Worm (Caenorhabditis elegans) whole organism, L1 larva: ENCODE data around the gene srt-39.

Experiments used
- C16A3.4 ChIP-seq: fragments of 150-350 bp; optimal IDR thresholded peaks from 2 replicates; lab custom pipeline; 2014; ENCODE audit warnings: missing biosample characterization, missing genetic modification characterization
- C34B4.2 ChIP-seq: sonication (generic microtip); optimal IDR thresholded peaks from 2 replicates; lab custom pipeline; 2017; ENCODE audit warnings: mild to moderate bottlenecking, missing genetic modification characterization, missing compliant biosample characterization
- F16B12.6 ChIP-seq: fragments of 150-350 bp; optimal IDR thresholded peaks from 2 replicates; lab custom pipeline; 2014; ENCODE audit warnings: missing biosample characterization, missing genetic modification characterization
- Y116A8C.19 ChIP-seq: sonication (generic microtip); optimal IDR thresholded peaks from 2 replicates; lab custom pipeline; 2016; ENCODE audit warnings: missing compliant biosample characterization, missing genetic modification characterization, borderline replicate concordance
- aha-1 ChIP-seq: fragments of 150-350 bp; optimal IDR thresholded peaks from 2 replicates; lab custom pipeline; 2014; ENCODE audit warnings: missing biosample characterization, missing genetic modification characterization
- alr-1 ChIP-seq: fragments of 200-800 bp; sonication (Bioruptor generic); optimal IDR thresholded peaks from 2 replicates; lab custom pipeline; 2018; ENCODE audit warnings: borderline replicate concordance, mild to moderate bottlenecking, missing genetic modification characterization, missing compliant biosample characterization
- ceh-82 ChIP-seq, 3 experiments: fragments of 150-350 bp in 1 of 3; sonication (generic microtip) in 2 of 3; optimal IDR thresholded peaks; 2 replicates each; lab custom pipeline; 2014 to 2017; ENCODE audit warnings: missing biosample characterization in 3 of 3, missing genetic modification characterization in 3 of 3
- ceh-88 ChIP-seq: fragments of 200-800 bp; sonication (Bioruptor generic); IDR thresholded peaks from 2 replicates; pipeline ENCODE4 v1.3.6; 2022; ENCODE audit warnings: missing genetic modification characterization, missing compliant biosample characterization
- ceh-90 ChIP-seq: sonication (generic microtip); optimal IDR thresholded peaks from 2 replicates; lab custom pipeline; 2016; ENCODE audit warnings: missing genetic modification characterization, missing compliant biosample characterization
- dpl-1 ChIP-seq, 3 experiments: fragments of 150-350 bp in 2 of 3; sonication (generic microtip) in 1 of 3; optimal IDR thresholded peaks; 2 replicates each; lab custom pipeline; 2014 to 2017; ENCODE audit warnings: missing biosample characterization in 3 of 3, missing genetic modification characterization in 3 of 3, missing genetic modification reagents in 3 of 3
- dsc-1 ChIP-seq: sonication (generic microtip); optimal IDR thresholded peaks from 2 replicates; lab custom pipeline; 2016; ENCODE audit warnings: mild to moderate bottlenecking, missing genetic modification characterization, missing compliant biosample characterization
- elt-2 ChIP-seq: sonication (generic microtip); optimal IDR thresholded peaks from 2 replicates; lab custom pipeline; 2016; ENCODE audit warnings: missing genetic modification characterization, mild to moderate bottlenecking, inconsistent platforms, missing compliant biosample characterization, missing genetic modification reagents
- elt-3 ChIP-seq, 6 experiments: fragments of 150-350 bp in 1 of 6; sonication (generic microtip); optimal IDR thresholded peaks; 2 replicates each; lab custom pipeline; 2017 to 2018; ENCODE audit warnings: missing biosample characterization in 6 of 6, missing genetic modification characterization in 6 of 6, inconsistent platforms in 1 of 6
- fkh-8 ChIP-seq: sonication (generic microtip); optimal IDR thresholded peaks from 2 replicates; lab custom pipeline; 2016; ENCODE audit warnings: mild to moderate bottlenecking, missing genetic modification characterization, missing compliant biosample characterization
- grh-1 ChIP-seq: fragments of 200-800 bp; sonication (Bioruptor generic); IDR thresholded peaks from 2 replicates; pipeline ENCODE4 v1.3.6; 2022; ENCODE audit warnings: missing genetic modification reagents, missing genetic modification characterization, missing compliant biosample characterization
- hlh-17 ChIP-seq: fragments of 200-800 bp; sonication (Bioruptor generic); optimal IDR thresholded peaks from 2 replicates; lab custom pipeline; 2018; ENCODE audit warnings: missing genetic modification characterization, mild to moderate bottlenecking, missing compliant biosample characterization, moderate library complexity, borderline replicate concordance
- hpl-2 ChIP-seq: fragments of 150-350 bp; optimal IDR thresholded peaks from 2 replicates; lab custom pipeline; 2014; ENCODE audit warnings: missing biosample characterization, missing genetic modification reagents, missing genetic modification characterization
- isw-1 ChIP-seq: fragments of 200-800 bp; sonication (Bioruptor generic); IDR thresholded peaks from 2 replicates; pipeline ENCODE4 v1.3.6; 2022; ENCODE audit warnings: missing genetic modification characterization, missing compliant biosample characterization
- lin-14 ChIP-seq: fragments of 200-800 bp; sonication (Bioruptor generic); optimal IDR thresholded peaks from 2 replicates; lab custom pipeline; 2018; ENCODE audit warnings: mild to moderate bottlenecking, missing genetic modification characterization, moderate library complexity, missing compliant biosample characterization
- lin-15B ChIP-seq: fragments of 150-350 bp; sonication (generic microtip); optimal IDR thresholded peaks from 3 replicates; lab custom pipeline; 2014; ENCODE audit warnings: missing biosample characterization, missing genetic modification characterization
- lin-35 ChIP-seq, 2 experiments: fragments of 150-350 bp; optimal IDR thresholded peaks; 2 replicates each; lab custom pipeline; 2014; ENCODE audit warnings: missing biosample characterization in 2 of 2, missing genetic modification characterization in 2 of 2, missing genetic modification reagents in 2 of 2
- mab-9 ChIP-seq: fragments of 200-800 bp; sonication (Bioruptor generic); IDR thresholded peaks from 2 replicates; pipeline ENCODE4 v1.3.6; 2022; ENCODE audit warnings: missing genetic modification reagents, missing genetic modification characterization, missing compliant biosample characterization
- nhr-11 ChIP-seq: fragments of 150-350 bp; optimal IDR thresholded peaks from 2 replicates; lab custom pipeline; 2014; ENCODE audit warnings: missing biosample characterization, missing genetic modification characterization
- nhr-20 ChIP-seq: sonication (generic microtip); optimal IDR thresholded peaks from 2 replicates; lab custom pipeline; 2016; ENCODE audit warnings: mild to moderate bottlenecking, missing genetic modification characterization, missing compliant biosample characterization
- nhr-237 ChIP-seq: fragments of 150-350 bp; optimal IDR thresholded peaks from 2 replicates; lab custom pipeline; 2014; ENCODE audit warnings: missing biosample characterization, missing genetic modification characterization
- nhr-28 ChIP-seq: fragments of 150-350 bp; optimal IDR thresholded peaks from 2 replicates; lab custom pipeline; 2014; ENCODE audit warnings: missing biosample characterization, missing genetic modification characterization
- nhr-47 ChIP-seq: sonication (generic microtip); optimal IDR thresholded peaks from 2 replicates; lab custom pipeline; 2016; ENCODE audit warnings: mild to moderate bottlenecking, missing genetic modification characterization, moderate library complexity, missing compliant biosample characterization
- nhr-71 ChIP-seq: sonication (generic microtip); optimal IDR thresholded peaks from 2 replicates; lab custom pipeline; 2016; ENCODE audit warnings: mild to moderate bottlenecking, missing genetic modification characterization, moderate library complexity, missing compliant biosample characterization
- nhr-90 ChIP-seq: sonication (generic microtip); optimal IDR thresholded peaks from 2 replicates; lab custom pipeline; 2016; ENCODE audit warnings: mild to moderate bottlenecking, missing genetic modification characterization, missing compliant biosample characterization; ENCODE audit not compliant: poor library complexity
- pax-3 ChIP-seq: fragments of 200-800 bp; sonication (Bioruptor generic); optimal IDR thresholded peaks from 2 replicates; lab custom pipeline; 2018; ENCODE audit warnings: mild to moderate bottlenecking, missing genetic modification characterization, moderate library complexity, missing compliant biosample characterization
- rnt-1 ChIP-seq: sonication (generic microtip); optimal IDR thresholded peaks from 2 replicates; lab custom pipeline; 2016; ENCODE audit warnings: mild to moderate bottlenecking, missing genetic modification characterization, moderate library complexity, missing compliant biosample characterization
- skn-1 ChIP-seq: fragments of 150-350 bp; optimal IDR thresholded peaks from 2 replicates; lab custom pipeline; 2014; ENCODE audit warnings: missing biosample characterization, missing genetic modification characterization
- sox-4 ChIP-seq: sonication (generic microtip); optimal IDR thresholded peaks from 2 replicates; lab custom pipeline; 2016; ENCODE audit warnings: missing genetic modification characterization, missing compliant biosample characterization
- sptf-1 ChIP-seq: fragments of 150-350 bp; optimal IDR thresholded peaks from 2 replicates; lab custom pipeline; 2014; ENCODE audit warnings: missing biosample characterization, missing genetic modification characterization
- sup-37 ChIP-seq: fragments of 200-800 bp; sonication (Bioruptor generic); optimal IDR thresholded peaks from 2 replicates; lab custom pipeline; 2018; ENCODE audit warnings: mild to moderate bottlenecking, missing genetic modification characterization, missing compliant biosample characterization
- swsn-7 ChIP-seq: sonication (generic microtip); optimal IDR thresholded peaks from 2 replicates; lab custom pipeline; 2016; ENCODE audit warnings: missing genetic modification characterization, missing compliant biosample characterization
- unc-86 ChIP-seq: sonication (generic microtip); optimal IDR thresholded peaks from 2 replicates; lab custom pipeline; 2016; ENCODE audit warnings: missing genetic modification characterization, missing compliant biosample characterization
- unc-98 ChIP-seq: fragments of 200-800 bp; sonication (Bioruptor generic); IDR thresholded peaks from 2 replicates; pipeline ENCODE4 v1.3.6; 2022; ENCODE audit warnings: missing genetic modification characterization, missing compliant biosample characterization
- xbp-1 ChIP-seq: sonication (generic microtip); optimal IDR thresholded peaks from 2 replicates; lab custom pipeline; 2016; ENCODE audit warnings: missing genetic modification characterization, missing compliant biosample characterization
- zag-1 ChIP-seq: fragments of 150-350 bp; optimal IDR thresholded peaks from 2 replicates; lab custom pipeline; 2014; ENCODE audit warnings: missing biosample characterization, missing genetic modification characterization
- zip-4 ChIP-seq: fragments of 200-800 bp; sonication (Bioruptor generic); optimal IDR thresholded peaks from 2 replicates; lab custom pipeline; 2018; ENCODE audit warnings: mild to moderate bottlenecking, missing genetic modification characterization, moderate library complexity, missing compliant biosample characterization
- ztf-4 ChIP-seq: fragments of 150-350 bp; optimal IDR thresholded peaks from 2 replicates; lab custom pipeline; 2014; ENCODE audit warnings: missing biosample characterization, missing genetic modification characterization

srt-39 gene

ce11 chrV:12530129-12530528 lies 45.4 kb downstream of the srt-39 start (continued):
- TF ChIP-seq elt-3 (tag; optimal IDR thresholded peaks at IDR 0.05; lab: Kevin White, UChicago) (no peak), unc-86 (tag; lab: Kevin White, UChicago) (peak; percentile 70), xbp-1 (tag; lab: Kevin White, UChicago) (no peak), dpl-1 (GFP tag; optimal IDR thresholded peaks at IDR 0.05; lab: Kevin White, UChicago) (no peak), ceh-88 (no peak), sptf-1 (tag; lab: Kevin White, UChicago) (no peak), hlh-17 (GFP tag; lab: Kevin White, UChicago) (no peak), zip-4 (GFP tag; lab: Kevin White, UChicago) (no peak), Y116A8C.19 (tag; lab: Kevin White, UChicago) (no peak), fkh-8 (tag; lab: Kevin White, UChicago) (peak; percentile 16), mab-9 (GFP tag; lab: Robert Waterston, UW) (no peak), unc-98 (GFP tag; lab: Robert Waterston, UW) (no peak), nhr-237 (tag; lab: Kevin White, UChicago) (no peak), C34B4.2 (no peak), ceh-90 (tag; lab: Kevin White, UChicago) (no peak), nhr-90 (no peak), ztf-4 (tag; lab: Kevin White, UChicago) (no peak), isw-1 (GFP tag; lab: Robert Waterston, UW) (no peak), lin-35 (GFP tag; optimal IDR thresholded peaks at IDR 0.05; lab: Kevin White, UChicago) (no peak), nhr-28 (no peak), zag-1 (tag; lab: Kevin White, UChicago) (no peak), skn-1 (tag; lab: Kevin White, UChicago) (no peak), sox-4 (tag; lab: Kevin White, UChicago) (no peak), grh-1 (no peak), swsn-7 (peak; percentile 18), hpl-2 (GFP tag; lab: Kevin White, UChicago) (no peak), aha-1 (no peak), F16B12.6 (tag; lab: Kevin White, UChicago) (no peak), alr-1 (no peak), ceh-82 (tag; optimal IDR thresholded peaks at IDR 0.05; lab: Kevin White, UChicago) (peak in 1 of 3 experiments; percentile 25), C16A3.4 (tag; lab: Kevin White, UChicago) (no peak)

- TF ChIP-seq dsc-1 (tag; lab: Kevin White, UChicago) (peak; percentile 36), nhr-47 (tag; lab: Kevin White, UChicago) (peak; percentile 65), fkh-8 (tag; lab: Kevin White, UChicago) (peak; percentile 77), lin-15B (no peak), nhr-71 (peak; percentile 69), nhr-20 (tag; lab: Kevin White, UChicago) (peak; percentile 31), lin-14 (GFP tag; lab: Kevin White, UChicago) (peak; percentile 46), nhr-11 (tag; lab: Kevin White, UChicago) (peak; percentile 48), sup-37 (no peak), alr-1 (no peak), pax-3 (tag; lab: Kevin White, UChicago) (peak; percentile 14)
- TF ChIP-seq, all 84 proteins: peak for 8
These were observed 46.4 kb downstream of the srt-39 start for ce11 chrV:12531084-12531483.

ce11 chrV:12532369-12532768 lies 47.7 kb downstream of the srt-39 start:
- TF ChIP-seq rnt-1 (tag; lab: Kevin White, UChicago): no peak
- peak; percentile 57 for TF ChIP-seq elt-2 (tag; lab: Kevin White, UChicago)
